Fruit fly (Drosophila melanogaster): ENCODE data around the gene Cyp4ac2.
A peak's percentile ranks its signal among the peaks of the same experiment; 100 is the strongest.

Cyp4ac2 gene

DNA sequence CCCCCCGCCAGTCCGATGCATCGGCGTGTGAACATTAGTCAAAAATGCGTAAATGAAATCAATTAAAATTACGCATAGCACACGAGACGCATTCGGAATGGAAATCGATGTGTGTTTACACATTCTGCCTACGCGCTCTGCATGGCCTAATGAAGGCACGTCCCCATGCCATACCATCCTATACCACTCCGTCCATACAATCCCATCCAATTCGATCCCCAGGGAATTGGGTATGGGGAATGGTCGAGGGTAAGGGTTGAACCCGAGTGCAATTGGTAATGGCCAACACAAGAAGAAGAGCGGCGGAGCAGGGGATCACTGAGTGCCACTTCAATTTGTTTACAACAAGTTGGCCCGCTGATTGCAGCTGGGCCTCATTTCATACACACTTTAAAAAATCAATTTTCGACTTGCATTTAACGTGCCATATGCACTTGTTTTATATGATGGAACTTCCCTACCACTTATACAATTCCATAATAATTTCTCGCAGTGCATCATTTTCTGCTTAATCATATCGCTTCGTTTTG is 20.8 kb upstream of the Cyp4ac2 start:
- TF ChIP-seq Mnt (GFP tag; optimal IDR thresholded peaks at IDR 0.05) = peak; percentile 39
- TF ChIP-seq kay (GFP tag; ENCODE audit: borderline replicate concordance) = no peak
- TF ChIP-seq CG11617 (GFP tag; optimal IDR thresholded peaks at IDR 0.05) = peak; percentile 53
- peak; percentile 23 for TF ChIP-seq CG5204 (GFP tag; optimal IDR thresholded peaks at IDR 0.05)
- no peak for TF ChIP-seq bab1 (GFP tag; optimal IDR thresholded peaks at IDR 0.05)
- no peak for TF ChIP-seq tj (GFP tag; optimal IDR thresholded peaks at IDR 0.05)
- TF ChIP-seq CG12768 (GFP tag; optimal IDR thresholded peaks at IDR 0.05) = peak; percentile 60
- TF ChIP-seq pad (GFP tag; optimal IDR thresholded peaks at IDR 0.05) = no peak
- TF ChIP-seq CG7101 (tag; optimal IDR thresholded peaks at IDR 0.05) = peak; percentile 52
- TF ChIP-seq Crg-1 (GFP tag; optimal IDR thresholded peaks at IDR 0.05) = peak; percentile 41
- peak; percentile 61 for TF ChIP-seq CG33017 (tag; optimal IDR thresholded peaks at IDR 0.05)
- peak; percentile 43 for TF ChIP-seq toe (GFP tag; optimal IDR thresholded peaks at IDR 0.05)
- peak; percentile 36 for TF ChIP-seq Clk (GFP tag; optimal IDR thresholded peaks at IDR 0.05)
- peak; percentile 43 for TF ChIP-seq Hr96 (GFP tag; optimal IDR thresholded peaks at IDR 0.05)
- TF ChIP-seq CG1620 (GFP tag; optimal IDR thresholded peaks at IDR 0.05) = no peak
- peak; percentile 35 for TF ChIP-seq CG7045 (GFP tag; optimal IDR thresholded peaks at IDR 0.05)
- TF ChIP-seq CG14711 (tag; optimal IDR thresholded peaks at IDR 0.05) = peak; percentile 13
- TF ChIP-seq ovo (GFP tag; optimal IDR thresholded peaks at IDR 0.05) = no peak
- TF ChIP-seq cnc (optimal IDR thresholded peaks at IDR 0.05) = no peak
- peak; percentile 65 for TF ChIP-seq cic (GFP tag; optimal IDR thresholded peaks at IDR 0.05)

DNA sequence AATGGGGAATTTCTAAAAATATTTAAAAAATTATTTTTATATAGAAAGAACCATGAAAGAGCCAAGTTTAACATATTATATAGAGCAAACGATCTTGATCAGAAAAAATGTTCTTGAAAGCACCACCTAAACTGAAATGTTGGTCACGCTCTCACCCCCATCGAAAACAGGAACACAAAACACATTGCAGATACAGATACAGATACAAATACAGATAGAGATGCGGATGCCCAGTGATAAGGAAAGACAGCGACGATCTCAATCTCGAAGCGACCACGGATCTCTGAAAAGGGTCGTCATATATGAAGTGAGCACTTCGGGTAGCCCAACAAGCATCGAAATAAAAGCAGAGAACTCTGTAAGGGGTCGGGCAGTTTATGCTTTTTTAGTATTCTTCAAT is 18.8 kb upstream of the Cyp4ac2 start:
- no peak for TF ChIP-seq CG7101 (tag; optimal IDR thresholded peaks at IDR 0.05)
- TF ChIP-seq pad (GFP tag; optimal IDR thresholded peaks at IDR 0.05) = no peak
- TF ChIP-seq CG7045 (GFP tag; optimal IDR thresholded peaks at IDR 0.05) = no peak
- no peak for TF ChIP-seq cic (GFP tag; optimal IDR thresholded peaks at IDR 0.05)
- TF ChIP-seq CG33017 (tag; optimal IDR thresholded peaks at IDR 0.05) = no peak
- TF ChIP-seq CG11617 (GFP tag; optimal IDR thresholded peaks at IDR 0.05) = no peak
- TF ChIP-seq CG1620 (GFP tag; optimal IDR thresholded peaks at IDR 0.05) = no peak
- TF ChIP-seq kay (GFP tag; ENCODE audit: borderline replicate concordance) = no peak
- no peak for TF ChIP-seq tj (GFP tag; optimal IDR thresholded peaks at IDR 0.05)
- TF ChIP-seq Mnt (GFP tag; optimal IDR thresholded peaks at IDR 0.05) = no peak

DNA sequence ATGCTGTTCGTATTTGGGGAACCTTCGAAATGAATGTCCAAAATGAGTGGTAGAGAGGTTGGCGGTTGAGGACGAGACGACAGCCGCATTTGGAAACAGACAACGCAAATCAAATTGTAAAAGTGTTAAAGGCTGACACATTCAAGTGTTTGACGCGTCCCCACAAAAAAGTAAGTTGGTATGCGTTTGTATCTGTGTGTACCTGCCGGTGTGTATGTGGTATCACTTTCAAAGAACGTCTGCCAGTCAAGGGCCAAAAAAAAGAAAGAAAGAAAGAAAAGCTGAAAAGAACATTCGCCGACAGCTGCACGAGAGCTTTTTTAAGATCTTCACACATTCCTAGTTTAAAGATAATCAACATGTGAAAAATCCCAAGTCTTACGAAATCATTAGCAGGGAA is 18.4 kb upstream of the Cyp4ac2 start:
- no peak for TF ChIP-seq CG14711 (tag; optimal IDR thresholded peaks at IDR 0.05)

DNA sequence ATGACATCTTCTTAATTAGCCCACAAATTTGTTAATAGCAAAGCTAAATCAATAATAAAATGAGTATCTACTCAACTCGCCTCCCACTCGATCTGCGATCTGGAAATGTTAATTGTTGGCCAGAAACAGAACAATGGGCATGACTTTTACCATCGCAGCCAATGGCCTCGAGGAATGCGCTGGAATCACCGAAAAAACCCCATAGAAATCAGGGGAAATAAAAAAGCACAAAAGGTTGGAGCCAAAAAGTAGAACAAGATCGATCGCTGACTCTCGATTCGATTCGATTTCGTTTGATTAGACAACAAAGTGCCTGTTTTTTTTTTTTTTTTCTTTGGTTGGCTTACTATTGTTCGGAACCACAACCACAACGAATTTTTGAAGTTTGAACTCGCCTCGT is 17.6 kb upstream of the Cyp4ac2 start:
- peak; percentile 73 for TF ChIP-seq kay (GFP tag; ENCODE audit: borderline replicate concordance)
- no peak for TF ChIP-seq CG5204 (GFP tag; optimal IDR thresholded peaks at IDR 0.05)

DNA sequence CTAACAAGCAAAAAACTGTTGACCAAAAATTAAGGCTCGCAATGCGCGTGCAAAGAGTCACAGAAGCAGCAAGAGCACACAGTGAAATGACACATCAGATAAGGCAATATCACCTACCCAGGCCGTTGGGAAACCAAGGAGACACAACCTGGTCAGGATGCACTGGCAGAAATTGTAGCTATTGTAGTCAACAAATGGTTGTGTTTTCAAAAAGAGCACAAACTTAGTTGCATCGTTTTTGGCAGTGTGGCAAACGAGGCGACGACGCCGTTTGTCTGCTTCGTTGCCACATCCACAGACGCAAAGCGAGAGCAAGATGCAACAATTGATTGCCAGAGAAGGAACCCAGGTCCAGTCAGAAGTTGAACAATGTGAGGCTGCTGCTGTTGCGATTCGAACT is 16.4 kb upstream of the Cyp4ac2 start:
- TF ChIP-seq CG33017 (tag; optimal IDR thresholded peaks at IDR 0.05) (no peak), CG12768 (GFP tag; optimal IDR thresholded peaks at IDR 0.05) (no peak), ovo (GFP tag; optimal IDR thresholded peaks at IDR 0.05) (no peak), toe (GFP tag; optimal IDR thresholded peaks at IDR 0.05) (no peak), pad (GFP tag; optimal IDR thresholded peaks at IDR 0.05) (no peak), CG11617 (GFP tag; optimal IDR thresholded peaks at IDR 0.05) (no peak), kay (GFP tag; ENCODE audit: borderline replicate concordance) (no peak), CG14711 (tag; optimal IDR thresholded peaks at IDR 0.05) (no peak), CG7101 (tag; optimal IDR thresholded peaks at IDR 0.05) (no peak), CG7045 (GFP tag; optimal IDR thresholded peaks at IDR 0.05) (no peak), CG5204 (GFP tag; optimal IDR thresholded peaks at IDR 0.05) (no peak)

DNA sequence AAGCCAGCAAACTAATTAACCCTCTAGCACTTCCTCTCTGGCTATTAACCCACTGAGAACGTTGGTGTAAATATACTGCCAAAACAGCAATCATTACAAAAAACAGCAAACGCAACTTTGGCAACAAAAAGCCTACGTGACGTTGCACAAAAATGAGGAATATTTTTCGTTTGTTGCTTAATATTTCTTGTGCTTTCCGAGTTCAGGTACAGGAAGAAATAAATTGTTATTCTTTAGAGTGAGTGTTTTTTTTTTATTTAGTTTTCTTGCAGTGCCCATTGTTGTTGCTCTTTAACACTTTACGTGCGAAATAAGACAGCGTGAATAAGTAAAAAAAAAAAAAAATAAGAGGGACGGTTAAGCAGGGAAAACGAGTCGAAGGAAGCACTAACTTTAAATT is 15.0 kb upstream of the Cyp4ac2 start:
- no peak for TF ChIP-seq Mnt (GFP tag; optimal IDR thresholded peaks at IDR 0.05)
- no peak for TF ChIP-seq cnc (optimal IDR thresholded peaks at IDR 0.05)
- TF ChIP-seq Crg-1 (GFP tag; optimal IDR thresholded peaks at IDR 0.05) = no peak
- TF ChIP-seq pad (GFP tag; optimal IDR thresholded peaks at IDR 0.05) = no peak
- no peak for TF ChIP-seq Clk (GFP tag; optimal IDR thresholded peaks at IDR 0.05)
- TF ChIP-seq kay (GFP tag; ENCODE audit: borderline replicate concordance) = peak; percentile 25
- TF ChIP-seq ovo (GFP tag; optimal IDR thresholded peaks at IDR 0.05) = no peak

DNA sequence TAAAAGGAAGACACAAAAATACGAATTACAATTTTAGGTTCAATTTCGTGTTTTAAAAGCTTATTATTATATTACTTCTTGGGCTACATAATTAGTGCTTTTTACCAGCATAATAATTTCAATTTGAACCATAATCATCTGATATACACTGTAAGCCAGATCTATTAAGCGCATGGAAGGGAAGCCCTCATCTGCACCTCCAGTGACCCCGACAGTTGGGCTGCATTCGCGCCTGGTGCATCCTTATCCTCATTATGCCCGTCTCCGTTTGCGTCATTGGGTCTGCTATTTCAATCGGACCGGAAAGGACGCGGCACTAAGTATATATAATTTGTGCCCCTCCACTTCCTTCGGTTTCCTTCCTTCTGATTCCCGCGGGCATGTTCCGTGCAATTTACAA is 14.5 kb upstream of the Cyp4ac2 start:
- TF ChIP-seq tj (GFP tag; optimal IDR thresholded peaks at IDR 0.05) (no peak), Mnt (GFP tag; optimal IDR thresholded peaks at IDR 0.05) (no peak), Hr96 (GFP tag; optimal IDR thresholded peaks at IDR 0.05) (no peak), Clk (GFP tag; optimal IDR thresholded peaks at IDR 0.05) (no peak), CG12768 (GFP tag; optimal IDR thresholded peaks at IDR 0.05) (no peak), ovo (GFP tag; optimal IDR thresholded peaks at IDR 0.05) (no peak), CG7045 (GFP tag; optimal IDR thresholded peaks at IDR 0.05) (no peak), Crg-1 (GFP tag; optimal IDR thresholded peaks at IDR 0.05) (no peak), bab1 (GFP tag; optimal IDR thresholded peaks at IDR 0.05) (no peak), pad (GFP tag; optimal IDR thresholded peaks at IDR 0.05) (no peak), toe (GFP tag; optimal IDR thresholded peaks at IDR 0.05) (no peak), CG14711 (tag; optimal IDR thresholded peaks at IDR 0.05) (no peak), CG11617 (GFP tag; optimal IDR thresholded peaks at IDR 0.05) (no peak), CG5204 (GFP tag; optimal IDR thresholded peaks at IDR 0.05) (no peak), cic (GFP tag; optimal IDR thresholded peaks at IDR 0.05) (no peak)

All from whole organism, adult.